Worm (Caenorhabditis elegans) whole organism, L3 larva: ENCODE measurements around the gene str-3.

Source experiments
- aly-2 ChIP-seq: fragments of 150-350 bp; optimal IDR thresholded peaks from 2 replicates; lab custom pipeline; 2014; ENCODE audit warnings: missing biosample characterization, missing genetic modification characterization
- ama-1 ChIP-seq: fragments of 150-350 bp; optimal IDR thresholded peaks from 2 replicates; lab custom pipeline; 2018
- ceh-82 ChIP-seq: fragments of 150-350 bp; optimal IDR thresholded peaks from 2 replicates; lab custom pipeline; 2014; ENCODE audit warnings: missing biosample characterization, missing genetic modification characterization
- mdl-1 ChIP-seq: fragments of 150-350 bp; optimal IDR thresholded peaks from 2 replicates; lab custom pipeline; 2014; ENCODE audit warnings: missing biosample characterization, missing genetic modification characterization
- nhr-28 ChIP-seq: fragments of 150-350 bp; optimal IDR thresholded peaks from 2 replicates; lab custom pipeline; 2014; ENCODE audit warnings: missing biosample characterization, missing genetic modification characterization
- pha-4 ChIP-seq: fragments of 150-350 bp; optimal IDR thresholded peaks from 2 replicates; lab custom pipeline; 2014; ENCODE audit warnings: missing biosample characterization, missing genetic modification reagents, missing genetic modification characterization

- TF ChIP-seq pha-4 (tag; lab: Kevin White, UChicago) (no peak), nhr-28 (tag; lab: Kevin White, UChicago) (no peak), ama-1 (no peak), mdl-1 (tag; lab: Kevin White, UChicago) (no peak), ceh-82 (no peak), aly-2 (no peak)
Measured at ce11 chrIV:11146492-11146891, 46.3 kb upstream of the str-3 start.
